Worm (Caenorhabditis elegans) whole organism, early embryonic: ENCODE measurements around the gene swsn-3.

Experiments
- B0310.2 ChIP-seq: sonication (generic microtip); optimal IDR thresholded peaks from 2 replicates; lab custom pipeline; 2016; ENCODE audit warnings: mild to moderate bottlenecking, missing genetic modification characterization, missing compliant biosample characterization
- F13C5.2 ChIP-seq: sonication (generic microtip); optimal IDR thresholded peaks from 2 replicates; lab custom pipeline; 2017; ENCODE audit warnings: mild to moderate bottlenecking, missing genetic modification characterization, inconsistent platforms, missing compliant biosample characterization
- aly-1 ChIP-seq: sonication (generic microtip); optimal IDR thresholded peaks from 2 replicates; lab custom pipeline; 2016; ENCODE audit warnings: missing genetic modification characterization, missing compliant biosample characterization
- ama-1 ChIP-seq: fragments of 150-350 bp; optimal IDR thresholded peaks from 2 replicates; lab custom pipeline; 2014
- ceh-13 ChIP-seq: fragments of 200-800 bp; sonication (Bioruptor generic); optimal IDR thresholded peaks from 2 replicates; lab custom pipeline; 2018; ENCODE audit warnings: mild to moderate bottlenecking, missing genetic modification characterization, missing compliant biosample characterization
- ceh-36 ChIP-seq: sonication (generic microtip); optimal IDR thresholded peaks from 2 replicates; lab custom pipeline; 2016; ENCODE audit warnings: missing genetic modification characterization, inconsistent platforms, missing compliant biosample characterization
- ets-7 ChIP-seq: sonication (generic microtip); optimal IDR thresholded peaks from 2 replicates; lab custom pipeline; 2016; ENCODE audit warnings: missing genotype, missing genetic modification characterization, missing compliant biosample characterization
- flt-1 ChIP-seq: fragments of 200-800 bp; sonication (Bioruptor generic); IDR thresholded peaks from 2 replicates; pipeline ENCODE4 v1.3.6; 2022; ENCODE audit warnings: missing genetic modification characterization, missing compliant biosample characterization
- hmbx-1 ChIP-seq: sonication (generic microtip); optimal IDR thresholded peaks from 2 replicates; lab custom pipeline; 2016; ENCODE audit warnings: mild to moderate bottlenecking, missing genetic modification characterization, missing compliant biosample characterization
- hmg-4 ChIP-seq: fragments of 200-800 bp; sonication (Bioruptor generic); optimal IDR thresholded peaks from 2 replicates; lab custom pipeline; 2018; ENCODE audit warnings: mild to moderate bottlenecking, missing genetic modification characterization, missing compliant biosample characterization
- hnd-1 ChIP-seq: sonication (generic microtip); optimal IDR thresholded peaks from 2 replicates; lab custom pipeline; 2016; ENCODE audit warnings: missing genetic modification characterization, missing compliant biosample characterization
- pes-1 ChIP-seq: fragments of 200-800 bp; sonication (Bioruptor generic); IDR thresholded peaks from 2 replicates; pipeline ENCODE4 v1.3.6; 2022; ENCODE audit warnings: missing genetic modification reagents, missing genetic modification characterization, missing compliant biosample characterization
- scrt-1 ChIP-seq: fragments of 200-800 bp; sonication (Bioruptor generic); IDR thresholded peaks from 2 replicates; pipeline ENCODE4 v1.3.6; 2022; ENCODE audit warnings: missing genetic modification characterization, missing compliant biosample characterization
- sea-1 ChIP-seq: fragments of 200-800 bp; sonication (Bioruptor generic); conservative IDR thresholded peaks from 2 replicates; pipeline ENCODE4 v1.3.6; 2022; ENCODE audit warnings: missing genetic modification characterization, missing compliant biosample characterization
- tbx-11 ChIP-seq: fragments of 200-800 bp; sonication (Bioruptor generic); IDR thresholded peaks from 2 replicates; pipeline ENCODE4 v1.3.6; 2022; ENCODE audit warnings: missing genetic modification characterization, missing compliant biosample characterization
- tbx-37 ChIP-seq: fragments of 200-800 bp; sonication (Bioruptor generic); conservative IDR thresholded peaks from 2 replicates; pipeline ENCODE4 v1.3.6; 2022; ENCODE audit warnings: missing genetic modification reagents, missing genetic modification characterization, missing compliant biosample characterization
- tra-4 ChIP-seq: sonication (generic microtip); optimal IDR thresholded peaks from 2 replicates; lab custom pipeline; 2017; ENCODE audit warnings: missing genetic modification characterization, missing compliant biosample characterization

The swsn-3 gene

DNA sequence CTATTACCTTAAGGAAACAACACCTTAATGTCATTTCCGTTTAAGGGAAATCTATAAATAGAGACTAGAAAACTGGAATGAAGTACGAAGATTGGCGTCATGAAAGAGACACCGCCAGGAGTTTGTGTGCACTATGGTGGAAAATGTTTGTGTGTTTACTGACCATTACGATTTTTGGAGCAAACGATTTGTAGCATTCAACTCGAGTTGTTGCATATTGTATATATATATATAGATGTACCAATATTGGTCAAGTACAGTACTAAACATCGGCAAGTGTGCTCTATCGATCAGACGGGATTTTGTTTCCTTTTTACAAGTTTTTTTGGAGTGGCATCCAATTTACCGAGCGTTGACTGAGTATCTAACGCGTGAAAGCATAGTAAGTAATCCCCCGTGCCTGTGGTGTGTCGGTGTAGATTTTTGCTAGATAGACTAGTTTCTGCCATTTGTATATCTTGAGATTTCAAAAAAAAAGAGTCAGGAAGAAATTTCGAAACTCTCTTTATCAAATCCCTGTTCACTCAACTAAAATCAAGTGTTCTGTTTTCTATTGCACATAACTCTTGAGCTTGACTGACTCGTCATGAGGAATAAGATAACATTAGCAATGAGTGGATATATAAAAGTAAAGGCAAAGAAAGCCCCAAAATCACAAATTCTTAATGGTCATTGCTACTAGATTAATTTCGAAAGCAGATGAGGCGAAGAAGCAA, 33.5 kb upstream of the swsn-3 start, which contains the start of the genes twk-45 and Y71H2AM.25:
TSS of gene twk-45 (minus strand) at position 101 of the 716 bp plus-strand sequence.
TSS of gene Y71H2AM.25 (plus strand) at position 666 of the 716 bp plus-strand sequence.
- TF ChIP-seq tbx-11 (GFP tag; lab: Robert Waterston, UW) (no peak), ceh-13 (GFP tag; lab: Kevin White, UChicago) (no peak), tra-4 (tag; lab: Kevin White, UChicago) (no peak), scrt-1 (no peak), hmg-4 (no peak), sea-1 (GFP tag; lab: Robert Waterston, UW) (no peak), aly-1 (tag; lab: Kevin White, UChicago) (no peak), flt-1 (GFP tag; lab: Robert Waterston, UW) (no peak), ets-7 (tag; lab: Kevin White, UChicago) (no peak), ceh-36 (tag; lab: Kevin White, UChicago) (no peak), tbx-37 (GFP tag; lab: Robert Waterston, UW) (no peak), hmbx-1 (tag; lab: Kevin White, UChicago) (no peak)

DNA sequence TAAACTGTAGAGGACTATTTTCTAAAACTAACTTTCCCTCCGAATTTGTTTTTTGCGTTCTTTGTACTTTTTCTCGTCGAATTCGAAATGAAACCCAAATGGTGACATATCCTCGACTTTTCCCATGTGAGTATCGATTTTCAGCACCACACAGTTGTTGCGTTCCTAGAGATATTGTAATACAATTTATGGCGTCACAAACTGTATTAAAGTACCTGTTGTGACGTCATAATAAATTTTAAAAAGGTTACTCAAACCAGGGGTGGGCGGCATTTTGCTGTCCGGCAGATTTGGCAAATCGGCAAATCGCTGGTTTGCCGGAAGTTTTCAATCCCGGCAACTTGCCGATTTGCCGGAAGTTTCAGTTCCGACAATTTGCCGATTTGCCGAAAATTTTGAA, 32.3 kb upstream of the swsn-3 start:
- TF ChIP-seq hmg-4 (no peak), tra-4 (tag; lab: Kevin White, UChicago) (no peak), hmbx-1 (tag; lab: Kevin White, UChicago) (no peak), tbx-11 (GFP tag; lab: Robert Waterston, UW) (no peak), ets-7 (tag; lab: Kevin White, UChicago) (no peak), B0310.2 (tag; lab: Kevin White, UChicago) (no peak)

DNA sequence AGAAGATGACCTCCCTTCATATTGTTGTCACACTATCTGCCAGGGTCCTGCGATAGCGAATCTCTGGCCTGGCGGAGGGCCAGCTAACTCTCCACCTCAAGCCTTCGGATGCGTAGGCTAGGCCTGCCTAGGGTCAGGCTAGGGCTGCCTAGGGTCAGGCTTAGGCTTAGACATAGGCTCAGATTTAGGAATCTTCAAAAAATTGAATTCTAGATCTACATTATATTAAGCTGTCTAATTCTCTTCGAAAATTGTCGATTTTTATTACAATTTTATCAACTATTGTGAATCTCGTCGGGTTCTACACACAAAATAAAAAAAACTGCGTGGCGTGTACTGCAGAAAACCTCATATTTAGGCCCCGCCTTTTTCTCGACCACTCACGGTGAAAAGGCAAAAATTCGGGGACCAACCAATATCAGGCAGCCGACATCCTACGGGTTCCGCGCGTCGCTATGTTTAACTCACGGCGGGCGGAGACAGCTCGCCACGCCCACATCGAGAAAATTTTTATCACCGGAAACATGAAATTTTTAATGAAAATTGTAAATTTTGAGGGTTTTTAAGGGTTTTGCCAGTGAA, 27.1 kb upstream of the swsn-3 start:
- no peak for TF ChIP-seq B0310.2 (tag; lab: Kevin White, UChicago)
- no peak for TF ChIP-seq sea-1 (GFP tag; lab: Robert Waterston, UW)
- no peak for TF ChIP-seq tbx-11 (GFP tag; lab: Robert Waterston, UW)

DNA sequence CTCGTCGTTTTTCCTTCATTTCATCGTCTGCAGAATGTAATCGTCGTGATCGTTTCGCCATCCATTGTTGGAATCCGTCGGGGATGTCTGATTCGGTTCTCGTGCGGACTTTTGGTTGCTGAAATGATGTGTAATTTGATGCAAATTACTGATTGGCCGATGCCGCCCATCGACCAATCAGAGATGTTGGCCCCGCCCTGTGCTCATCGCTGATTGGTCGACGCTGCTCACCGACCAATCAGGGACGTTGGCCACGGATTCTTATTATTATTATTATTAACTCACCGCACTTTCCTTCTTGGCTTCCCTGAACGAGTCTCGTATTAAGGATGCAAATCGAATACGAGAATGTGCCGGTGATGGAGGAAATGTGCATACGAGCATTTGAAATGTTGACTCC, 25.6 kb upstream of the swsn-3 start:
- TF ChIP-seq tbx-37 (GFP tag; lab: Robert Waterston, UW) (no peak), ets-7 (tag; lab: Kevin White, UChicago) (no peak), hmbx-1 (tag; lab: Kevin White, UChicago) (no peak), tbx-11 (GFP tag; lab: Robert Waterston, UW) (no peak), ceh-13 (GFP tag; lab: Kevin White, UChicago) (no peak), ceh-36 (tag; lab: Kevin White, UChicago) (no peak), ama-1 (lab: Kevin White, UChicago) (no peak), sea-1 (GFP tag; lab: Robert Waterston, UW) (no peak)

DNA sequence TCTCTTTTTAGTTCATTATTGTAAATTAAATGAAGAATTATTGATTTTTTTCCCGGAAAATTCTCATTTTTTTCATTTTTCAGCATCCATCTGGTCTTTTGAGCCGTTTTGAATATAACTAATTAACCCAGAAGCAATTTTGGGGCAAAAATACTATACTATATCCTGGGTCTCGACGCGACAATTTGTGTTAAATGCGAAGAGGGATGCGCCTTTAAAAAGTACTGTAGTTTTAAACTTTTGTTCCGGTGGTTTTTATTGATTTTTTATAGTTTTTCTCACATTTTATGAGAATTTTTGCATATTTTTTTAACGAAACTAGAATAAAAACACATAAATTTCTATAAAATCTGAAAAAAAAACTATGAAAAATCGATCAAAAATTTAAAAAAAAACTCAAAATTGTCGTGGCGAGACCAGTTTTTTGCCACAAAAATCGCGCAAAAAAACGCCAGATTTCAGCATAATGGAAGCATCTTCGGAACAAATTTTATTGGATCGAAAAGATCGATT, 19.6 kb upstream of the swsn-3 start, which contains the start of gene tbcc-1:
TSS of gene tbcc-1 (plus strand) at position 463 of the 513 bp plus-strand sequence.
- TF ChIP-seq hmg-4 (no peak), ama-1 (lab: Kevin White, UChicago) (no peak), ets-7 (tag; lab: Kevin White, UChicago) (no peak), tbx-11 (GFP tag; lab: Robert Waterston, UW) (no peak), tbx-37 (GFP tag; lab: Robert Waterston, UW) (no peak), pes-1 (GFP tag; lab: Robert Waterston, UW) (no peak), sea-1 (GFP tag; lab: Robert Waterston, UW) (no peak), B0310.2 (tag; lab: Kevin White, UChicago) (no peak), ceh-36 (tag; lab: Kevin White, UChicago) (no peak), hnd-1 (tag; lab: Kevin White, UChicago) (no peak), aly-1 (tag; lab: Kevin White, UChicago) (no peak), tra-4 (tag; lab: Kevin White, UChicago) (no peak), F13C5.2 (tag; lab: Kevin White, UChicago) (no peak), hmbx-1 (tag; lab: Kevin White, UChicago) (no peak)

DNA sequence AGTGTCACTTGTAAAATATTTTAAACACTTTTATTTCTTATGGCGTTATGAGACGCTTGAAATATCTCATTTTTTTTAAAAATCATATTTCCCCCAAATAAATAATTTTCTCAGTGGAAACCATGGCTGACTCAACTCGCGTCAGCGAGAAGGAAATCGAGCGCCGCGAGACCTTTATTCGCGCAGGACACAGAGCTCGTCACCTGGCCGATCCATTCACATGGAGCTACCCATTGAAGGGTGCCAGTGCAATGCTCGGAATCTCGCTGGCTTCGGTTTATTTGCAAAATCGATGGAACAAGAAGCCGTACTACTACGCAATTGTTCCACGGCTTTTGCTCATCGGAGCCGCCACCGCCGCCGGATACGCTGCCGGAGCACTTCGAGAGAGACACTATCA, 18.3 kb upstream of the swsn-3 start, which contains the start of gene nduc-2:
TSS of gene nduc-2 (plus strand) at position 113 of the 400 bp plus-strand sequence.
- no peak for TF ChIP-seq tbx-11 (GFP tag; lab: Robert Waterston, UW)
- TF ChIP-seq sea-1 (GFP tag; lab: Robert Waterston, UW) = no peak
- TF ChIP-seq F13C5.2 (tag; lab: Kevin White, UChicago) = no peak
- TF ChIP-seq tbx-37 (GFP tag; lab: Robert Waterston, UW) = no peak
- no peak for TF ChIP-seq B0310.2 (tag; lab: Kevin White, UChicago)
- no peak for TF ChIP-seq scrt-1
- no peak for TF ChIP-seq flt-1 (GFP tag; lab: Robert Waterston, UW)
- no peak for TF ChIP-seq ceh-13 (GFP tag; lab: Kevin White, UChicago)
- no peak for TF ChIP-seq aly-1 (tag; lab: Kevin White, UChicago)
- no peak for TF ChIP-seq hnd-1 (tag; lab: Kevin White, UChicago)
- TF ChIP-seq ama-1 (lab: Kevin White, UChicago) = no peak
- no peak for TF ChIP-seq hmg-4
- no peak for TF ChIP-seq pes-1 (GFP tag; lab: Robert Waterston, UW)
- no peak for TF ChIP-seq ceh-36 (tag; lab: Kevin White, UChicago)
- TF ChIP-seq ets-7 (tag; lab: Kevin White, UChicago) = no peak
- no peak for TF ChIP-seq hmbx-1 (tag; lab: Kevin White, UChicago)
- TF ChIP-seq tra-4 (tag; lab: Kevin White, UChicago) = no peak
